Worm (Caenorhabditis elegans) whole organism, L1 larva: ENCODE results near the gene fbxa-62.

Experiments
- fkh-4 ChIP-seq: sonication (generic microtip); optimal IDR thresholded peaks from 2 replicates; lab custom pipeline; 2016; ENCODE audit warnings: missing compliant biosample characterization, missing genetic modification characterization, borderline replicate concordance
- lin-39 ChIP-seq: fragments of 150-350 bp; optimal IDR thresholded peaks from 2 replicates; lab custom pipeline; 2014; ENCODE audit warnings: missing biosample characterization, missing genetic modification reagents, missing genetic modification characterization
- tbx-2 ChIP-seq: sonication (generic microtip); optimal IDR thresholded peaks from 2 replicates; lab custom pipeline; 2016; ENCODE audit warnings: missing genetic modification characterization, missing compliant biosample characterization
- unc-30 ChIP-seq: sonication (generic microtip); optimal IDR thresholded peaks from 2 replicates; lab custom pipeline; 2017; ENCODE audit warnings: missing biosample characterization, missing genetic modification characterization

ce11 chrIII:2259329-2259728 is 31.8 kb downstream of the fbxa-62 start:
- TF ChIP-seq tbx-2 (tag; lab: Kevin White, UChicago), result no peak
- TF ChIP-seq fkh-4, result no peak
- no peak for TF ChIP-seq lin-39 (tag; lab: Kevin White, UChicago)
- no peak for TF ChIP-seq unc-30
